Worm (Caenorhabditis elegans) whole organism, L4/young adult: ENCODE results near the gene C33C12.7.

Source experiments
- W03F9.2 ChIP-seq: fragments of 150-350 bp; optimal IDR thresholded peaks from 2 replicates; lab custom pipeline; 2014; ENCODE audit warnings: missing biosample characterization, missing genetic modification characterization
- dao-5 ChIP-seq: sonication (generic microtip); optimal IDR thresholded peaks from 2 replicates; lab custom pipeline; 2016; ENCODE audit warnings: missing genotype, missing genetic modification characterization, moderate library complexity, missing compliant biosample characterization
- him-1 ChIP-seq: sonication (generic microtip); optimal IDR thresholded peaks from 2 replicates; lab custom pipeline; 2016; ENCODE audit warnings: missing genotype, missing genetic modification reagents, missing genetic modification characterization, missing compliant biosample characterization

DNA sequence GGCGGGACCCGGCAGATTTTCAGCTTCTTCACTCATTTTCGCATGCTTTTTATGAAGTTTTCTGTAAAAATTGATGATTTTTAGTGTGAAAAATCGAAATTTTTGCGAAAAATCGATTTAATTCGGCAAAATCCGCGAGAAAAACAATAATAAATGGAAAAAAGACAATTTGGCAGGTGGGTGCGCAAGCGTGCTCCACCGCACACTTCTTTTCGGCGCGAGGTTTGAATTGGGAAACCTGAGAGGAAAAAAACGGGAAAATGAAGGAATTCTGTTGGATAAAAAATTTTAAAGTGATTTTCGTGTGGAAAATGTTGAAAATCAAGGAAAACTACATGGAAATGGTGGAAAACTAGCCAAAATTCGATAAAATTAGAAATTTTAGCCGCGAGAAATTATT, 28.8 kb upstream of the C33C12.7 start, which contains the start of gene Y59C2A.2:
- TF ChIP-seq him-1 (tag; lab: Kevin White, UChicago) (no peak), W03F9.2 (no peak), dao-5 (tag; lab: Kevin White, UChicago) (no peak)
